Fruit fly (Drosophila melanogaster) whole organism, prepupa: ENCODE results near the gene CG7059.

Experiments used
- Blimp-1 ChIP-seq: fragments of 200-800 bp; sonication (Bioruptor generic); optimal IDR thresholded peaks from 3 replicates; lab custom pipeline; 2017; ENCODE audit warnings: missing biosample characterization, missing genetic modification characterization, mild to moderate bottlenecking, moderate library complexity, missing genetic modification reagents
- CG10631 ChIP-seq: fragments of 200-800 bp; sonication (Bioruptor generic); optimal IDR thresholded peaks from 2 replicates; lab custom pipeline; 2016; ENCODE audit warnings: missing biosample characterization, missing genetic modification characterization
- CG10669 ChIP-seq: fragments of 200-800 bp; sonication (Bioruptor generic); optimal IDR thresholded peaks from 3 replicates; lab custom pipeline; 2018; ENCODE audit warnings: missing biosample characterization, mild to moderate bottlenecking, missing genetic modification characterization, moderate library complexity
- CG11294 ChIP-seq: fragments of 200-800 bp; sonication (Bioruptor generic); IDR thresholded peaks from 2 replicates; pipeline ENCODE4 v1.3.6; 2022; ENCODE audit warnings: missing biosample characterization, missing genetic modification characterization
- CG11762 ChIP-seq: fragments of 200-800 bp; sonication (Bioruptor generic); optimal IDR thresholded peaks from 3 replicates; lab custom pipeline; 2016; ENCODE audit warnings: missing biosample characterization, missing genetic modification characterization; ENCODE audit not compliant: insufficient read depth
- CG15336 ChIP-seq: fragments of 200-800 bp; sonication (Bioruptor generic); IDR thresholded peaks from 2 replicates; pipeline ENCODE4 v1.3.6; 2022; ENCODE audit warnings: missing biosample characterization, missing genetic modification characterization
- CG1621 ChIP-seq: fragments of 200-800 bp; sonication (Bioruptor generic); optimal IDR thresholded peaks from 3 replicates; lab custom pipeline; 2018; ENCODE audit warnings: missing biosample characterization, mild to moderate bottlenecking, missing genetic modification characterization
- CG16779 ChIP-seq: fragments of 200-800 bp; sonication (Bioruptor generic); optimal IDR thresholded peaks from 3 replicates; lab custom pipeline; 2017; ENCODE audit warnings: missing biosample characterization, mild to moderate bottlenecking, missing genetic modification characterization
- CG3032 ChIP-seq: fragments of 200-800 bp; optimal IDR thresholded peaks from 2 replicates; lab custom pipeline; 2019; ENCODE audit warnings: missing biosample characterization, mild to moderate bottlenecking, missing genetic modification characterization, moderate library complexity
- CG31627 ChIP-seq: fragments of 200-800 bp; sonication (Bioruptor generic); optimal IDR thresholded peaks from 3 replicates; lab custom pipeline; 2016; ENCODE audit warnings: missing biosample characterization, missing genetic modification characterization
- CG34406 ChIP-seq: fragments of 200-800 bp; sonication (Bioruptor generic); optimal IDR thresholded peaks from 3 replicates; lab custom pipeline; 2016; ENCODE audit warnings: missing biosample characterization, missing genetic modification characterization
- CG3919 ChIP-seq: fragments of 200-800 bp; sonication (Bioruptor generic); optimal IDR thresholded peaks from 3 replicates; lab custom pipeline; 2016; ENCODE audit warnings: missing biosample characterization, missing genetic modification characterization
- CG4318 ChIP-seq: fragments of 200-800 bp; sonication (Bioruptor generic); optimal IDR thresholded peaks from 3 replicates; lab custom pipeline; 2017; ENCODE audit warnings: missing biosample characterization, mild to moderate bottlenecking, missing genetic modification characterization
- CG6163 ChIP-seq: fragments of 200-800 bp; sonication (Bioruptor generic); IDR thresholded peaks from 3 replicates; pipeline ENCODE4 v1.3.6; 2022; ENCODE audit warnings: missing biosample characterization, missing genetic modification characterization
- CG6276 ChIP-seq: fragments of 200-800 bp; sonication (Bioruptor generic); optimal IDR thresholded peaks from 2 replicates; lab custom pipeline; 2017; ENCODE audit warnings: missing biosample characterization, mild to moderate bottlenecking, missing genetic modification characterization
- CG6792 ChIP-seq: fragments of 200-800 bp; sonication (Bioruptor generic); optimal IDR thresholded peaks from 3 replicates; lab custom pipeline; 2016; ENCODE audit warnings: missing biosample characterization, missing genetic modification characterization
- CG6808 ChIP-seq: fragments of 200-800 bp; sonication (Bioruptor generic); optimal IDR thresholded peaks from 3 replicates; lab custom pipeline; 2017; ENCODE audit warnings: missing biosample characterization, missing genetic modification characterization, mild to moderate bottlenecking, moderate library complexity, missing genetic modification reagents
- CG6854 ChIP-seq: fragments of 200-800 bp; sonication (Bioruptor generic); optimal IDR thresholded peaks from 2 replicates; lab custom pipeline; 2017; ENCODE audit warnings: missing biosample characterization, mild to moderate bottlenecking, missing genetic modification characterization
- CG7368 ChIP-seq: fragments of 200-800 bp; sonication (Bioruptor generic); optimal IDR thresholded peaks from 3 replicates; lab custom pipeline; 2016; ENCODE audit warnings: missing biosample characterization, missing genetic modification characterization
- CG8119 ChIP-seq: fragments of 200-800 bp; sonication (Bioruptor generic); IDR thresholded peaks from 3 replicates; pipeline ENCODE4 v1.3.6; 2022; ENCODE audit warnings: missing biosample characterization, missing genetic modification characterization
- CG8319 ChIP-seq: fragments of 200-800 bp; sonication (Bioruptor generic); optimal IDR thresholded peaks from 3 replicates; lab custom pipeline; 2016; ENCODE audit warnings: missing biosample characterization, missing genetic modification characterization
- CG8632 ChIP-seq: fragments of 200-800 bp; sonication (Bioruptor generic); optimal IDR thresholded peaks from 3 replicates; lab custom pipeline; 2016; ENCODE audit warnings: missing biosample characterization, missing genetic modification characterization
- Eip75B ChIP-seq: fragments of 200-800 bp; sonication (Bioruptor generic); optimal IDR thresholded peaks from 3 replicates; lab custom pipeline; 2016; ENCODE audit warnings: missing biosample characterization, missing genetic modification characterization
- Eip78C ChIP-seq: fragments of 200-800 bp; sonication (Bioruptor generic); peaks from one replicate; lab custom pipeline; 2016; ENCODE audit warnings: missing biosample characterization, missing genetic modification characterization
- Eip93F ChIP-seq: fragments of 200-800 bp; sonication (Bioruptor generic); optimal IDR thresholded peaks from 2 replicates; lab custom pipeline; 2016; ENCODE audit warnings: missing biosample characterization, mild to moderate bottlenecking, missing genetic modification characterization
- Ets21C ChIP-seq: fragments of 200-800 bp; sonication (Bioruptor generic); optimal IDR thresholded peaks from 3 replicates; lab custom pipeline; 2016; ENCODE audit warnings: missing biosample characterization, missing genetic modification characterization
- Gug ChIP-seq: fragments of 200-800 bp; sonication (Bioruptor generic); IDR thresholded peaks from 2 replicates; pipeline ENCODE4 v1.3.6; 2022; ENCODE audit warnings: missing biosample characterization, missing genetic modification characterization
- Hr38 ChIP-seq: sonication (Bioruptor generic); optimal IDR thresholded peaks from 2 replicates; lab custom pipeline; 2016; ENCODE audit warnings: missing biosample characterization, missing genetic modification characterization
- Hr39 ChIP-seq: fragments of 200-800 bp; sonication (Bioruptor generic); optimal IDR thresholded peaks from 2 replicates; lab custom pipeline; 2016; ENCODE audit warnings: missing biosample characterization, missing genetic modification characterization
- Lpt ChIP-seq: fragments of 200-800 bp; sonication (Bioruptor generic); optimal IDR thresholded peaks from 3 replicates; lab custom pipeline; 2016; ENCODE audit warnings: missing biosample characterization, missing genetic modification characterization
- OdsH ChIP-seq: fragments of 200-800 bp; sonication (Bioruptor generic); optimal IDR thresholded peaks from 3 replicates; lab custom pipeline; 2016; ENCODE audit warnings: missing biosample characterization, missing genetic modification characterization
- Smox ChIP-seq: fragments of 200-800 bp; sonication (Bioruptor generic); optimal IDR thresholded peaks from 3 replicates; lab custom pipeline; 2016; ENCODE audit warnings: missing biosample characterization, missing genetic modification characterization
- Sox102F ChIP-seq: fragments of 200-800 bp; sonication (Bioruptor generic); optimal IDR thresholded peaks from 2 replicates; lab custom pipeline; 2016; ENCODE audit warnings: missing biosample characterization, mild to moderate bottlenecking, missing genetic modification characterization
- Sox14 ChIP-seq: fragments of 200-800 bp; sonication (Bioruptor generic); optimal IDR thresholded peaks from 3 replicates; lab custom pipeline; 2016; ENCODE audit warnings: missing biosample characterization, missing genetic modification characterization
- acj6 ChIP-seq: fragments of 200-800 bp; sonication (Bioruptor generic); optimal IDR thresholded peaks from 3 replicates; lab custom pipeline; 2016; ENCODE audit warnings: missing biosample characterization, missing genetic modification characterization
- dac ChIP-seq: fragments of 200-800 bp; sonication (Bioruptor generic); optimal IDR thresholded peaks from 2 replicates; lab custom pipeline; 2017; ENCODE audit warnings: missing biosample characterization, mild to moderate bottlenecking, missing genetic modification characterization
- dsx ChIP-seq: fragments of 200-800 bp; optimal IDR thresholded peaks from 3 replicates; lab custom pipeline; 2019; ENCODE audit warnings: missing biosample characterization, mild to moderate bottlenecking, missing genetic modification characterization, moderate library complexity; ENCODE audit not compliant: poor library complexity, severe bottlenecking
- esn ChIP-seq: fragments of 200-800 bp; sonication (Bioruptor generic); optimal IDR thresholded peaks from 2 replicates; lab custom pipeline; 2016; ENCODE audit warnings: missing biosample characterization, mild to moderate bottlenecking, missing genetic modification characterization, moderate library complexity
- fd59A ChIP-seq: fragments of 200-800 bp; sonication (Bioruptor generic); optimal IDR thresholded peaks from 2 replicates; lab custom pipeline; 2017; ENCODE audit warnings: missing biosample characterization, mild to moderate bottlenecking, missing genetic modification characterization, missing genetic modification reagents
- fkh ChIP-seq: fragments of 200-800 bp; sonication (Bioruptor generic); optimal IDR thresholded peaks from 3 replicates; lab custom pipeline; 2017; ENCODE audit warnings: missing biosample characterization, mild to moderate bottlenecking, missing genetic modification characterization, moderate library complexity
- lz ChIP-seq: fragments of 200-800 bp; sonication (Bioruptor generic); optimal IDR thresholded peaks from 3 replicates; lab custom pipeline; 2016; ENCODE audit warnings: missing biosample characterization, missing genetic modification characterization
- pdm3 ChIP-seq: fragments of 200-800 bp; sonication (Bioruptor generic); optimal IDR thresholded peaks from 3 replicates; lab custom pipeline; 2016; ENCODE audit warnings: missing biosample characterization, missing genetic modification characterization
- salr ChIP-seq, 2 experiments: fragments of 200-800 bp; sonication (Bioruptor generic); optimal IDR thresholded peaks; 3 replicates each; lab custom pipeline; 2016 to 2018; ENCODE audit warnings: missing biosample characterization in 2 of 2, missing genetic modification characterization in 2 of 2, mild to moderate bottlenecking in 1 of 2
- spab ChIP-seq: fragments of 200-800 bp; sonication (Bioruptor generic); optimal IDR thresholded peaks from 2 replicates; lab custom pipeline; 2017; ENCODE audit warnings: missing biosample characterization, mild to moderate bottlenecking, missing genetic modification characterization, missing genetic modification reagents
- ss ChIP-seq, 2 experiments: fragments of 200-800 bp; sonication (Bioruptor generic); optimal IDR thresholded peaks; 2 replicates in 1 of 2; 3 replicates in 1 of 2; lab custom pipeline; 2017 to 2018; ENCODE audit warnings: mild to moderate bottlenecking in 2 of 2, missing biosample characterization in 2 of 2, missing genetic modification characterization in 2 of 2, moderate library complexity in 1 of 2
- svp ChIP-seq: fragments of 200-800 bp; sonication (Bioruptor generic); peaks from one replicate; lab custom pipeline; 2016; ENCODE audit warnings: missing biosample characterization, missing genetic modification characterization
- topi ChIP-seq: fragments of 200-800 bp; sonication (Bioruptor generic); optimal IDR thresholded peaks from 3 replicates; lab custom pipeline; 2016; ENCODE audit warnings: missing biosample characterization, missing genetic modification characterization
- vri ChIP-seq: fragments of 200-800 bp; sonication (Bioruptor generic); optimal IDR thresholded peaks from 3 replicates; lab custom pipeline; 2016; ENCODE audit warnings: missing biosample characterization, mild to moderate bottlenecking, missing genetic modification characterization

The CG7059 gene

dm6 chr3R:22420911-22421310 is 31.3 kb downstream of the CG7059 start, which contains the start of the genes Nop56 and mats:
Nop56 (minus strand) TSS chr3R:22421068.
mats (plus strand) TSS chr3R:22421161.
- TF ChIP-seq salr (GFP tag; optimal IDR thresholded peaks at IDR 0.05; lab: Kevin White, UChicago) (peak in 1 of 2 experiments; percentile 1), Gug (GFP tag; lab: Robert Waterston, UW) (no peak), topi (GFP tag; lab: Kevin White, UChicago) (peak; percentile 26), CG6276 (GFP tag; lab: Kevin White, UChicago) (no peak), svp (peak; percentile 70), Eip93F (peak; percentile 14), CG8319 (no peak), CG1621 (tag; lab: Kevin White, UChicago) (no peak), fkh (GFP tag; lab: Kevin White, UChicago) (peak; percentile 7), CG8119 (no peak), vri (GFP tag; lab: Kevin White, UChicago) (peak; percentile 46), Lpt (no peak), Ets21C (GFP tag; lab: Kevin White, UChicago) (no peak), Sox14 (peak; percentile 41), Eip78C (GFP tag; lab: Kevin White, UChicago) (peak; percentile 55)

DNA sequence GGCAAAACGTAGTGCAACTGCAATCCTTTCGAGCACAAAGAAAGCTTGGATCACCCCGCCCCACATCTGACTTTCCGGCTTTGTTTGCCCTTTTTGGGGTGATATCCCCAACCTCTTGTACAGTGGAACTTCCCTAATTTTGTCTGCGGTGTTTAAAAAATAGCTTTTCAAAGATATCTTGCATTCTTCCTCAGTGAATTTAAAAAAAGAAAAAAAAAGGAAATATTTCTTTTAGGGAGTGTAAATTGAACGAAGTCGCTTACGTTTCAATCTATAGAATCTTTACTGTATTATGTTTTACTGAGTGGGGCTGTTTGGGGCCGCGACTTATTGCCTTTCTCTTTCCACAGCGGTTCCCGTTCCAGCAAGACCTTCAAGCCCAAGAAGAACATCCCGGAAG is 32.0 kb downstream of the CG7059 start:
- TF ChIP-seq CG6792 (GFP tag; lab: Kevin White, UChicago) = peak; percentile 80
- TF ChIP-seq OdsH (GFP tag; lab: Kevin White, UChicago) = no peak
- peak in 1 of 2 experiments; percentile 39 for TF ChIP-seq ss (GFP tag; optimal IDR thresholded peaks at IDR 0.05; lab: Kevin White, UChicago)
- peak; percentile 83 for TF ChIP-seq topi (GFP tag; lab: Kevin White, UChicago)
- TF ChIP-seq CG3919 (GFP tag; lab: Kevin White, UChicago) = peak; percentile 74
- TF ChIP-seq CG10631 = no peak
- peak; percentile 45 for TF ChIP-seq vri (GFP tag; lab: Kevin White, UChicago)
- TF ChIP-seq CG16779 = peak; percentile 27
- peak; percentile 24 for TF ChIP-seq Eip93F
- peak; percentile 87 for TF ChIP-seq CG31627 (GFP tag; lab: Kevin White, UChicago)
- peak; percentile 95 for TF ChIP-seq svp
- TF ChIP-seq CG6276 (GFP tag; lab: Kevin White, UChicago) = no peak
- TF ChIP-seq dac (GFP tag; lab: Kevin White, UChicago) = no peak
- no peak for TF ChIP-seq Hr38 (GFP tag; lab: Kevin White, UChicago)
- no peak for TF ChIP-seq fkh (GFP tag; lab: Kevin White, UChicago)
- TF ChIP-seq fd59A (GFP tag; lab: Kevin White, UChicago) = no peak
- TF ChIP-seq Hr39 (GFP tag; lab: Kevin White, UChicago) = peak; percentile 86
- TF ChIP-seq CG11294 (GFP tag; lab: Robert Waterston, UW) = peak; percentile 35; the same call in 1 of the 2 replicates
- peak; percentile 86 for TF ChIP-seq CG6163 (GFP tag; lab: Robert Waterston, UW)
- no peak for TF ChIP-seq CG1621 (tag; lab: Kevin White, UChicago)
- no peak for TF ChIP-seq CG6854
- peak; percentile 86 for TF ChIP-seq esn
- peak; percentile 77 for TF ChIP-seq pdm3 (GFP tag; lab: Kevin White, UChicago)
- TF ChIP-seq CG15336 (GFP tag; lab: Robert Waterston, UW) = peak; percentile 82; the same call in 1 of the 2 replicates
- TF ChIP-seq Smox = peak; percentile 79
- peak; percentile 82 for TF ChIP-seq lz (GFP tag; lab: Kevin White, UChicago)
- peak; percentile 41; the same call in 1 of the 2 replicates for TF ChIP-seq Gug (GFP tag; lab: Robert Waterston, UW)
- peak; percentile 80 for TF ChIP-seq Sox102F (GFP tag; lab: Kevin White, UChicago)
- no peak for TF ChIP-seq Lpt
- TF ChIP-seq CG6808 = peak; percentile 24
- TF ChIP-seq CG3032 (tag; lab: Kevin White, UChicago) = peak; percentile 61
- TF ChIP-seq salr (GFP tag; optimal IDR thresholded peaks at IDR 0.05; lab: Kevin White, UChicago) = no peak
- TF ChIP-seq Blimp-1 (GFP tag; lab: Kevin White, UChicago) = peak; percentile 33
- TF ChIP-seq CG7368 (GFP tag; lab: Kevin White, UChicago) = no peak
- TF ChIP-seq CG11762 (GFP tag; lab: Kevin White, UChicago) = peak; percentile 24
- TF ChIP-seq CG8632 = peak; percentile 71
- peak; percentile 72 for TF ChIP-seq CG34406 (GFP tag; lab: Kevin White, UChicago)
- no peak for TF ChIP-seq dsx (GFP tag; lab: Kevin White, UChicago)
- TF ChIP-seq spab (GFP tag; lab: Kevin White, UChicago) = no peak
- TF ChIP-seq CG10669 (GFP tag; lab: Kevin White, UChicago) = peak; percentile 23
- peak; percentile 72 for TF ChIP-seq acj6 (GFP tag; lab: Kevin White, UChicago)
- TF ChIP-seq Eip75B (GFP tag; lab: Kevin White, UChicago) = peak; percentile 85
- no peak for TF ChIP-seq CG4318 (GFP tag; lab: Kevin White, UChicago)
- peak; percentile 88 for TF ChIP-seq Eip78C (GFP tag; lab: Kevin White, UChicago)
